ENCODE assay signal across 5 fruit fly cellular contexts in the genomic region with DNA sequence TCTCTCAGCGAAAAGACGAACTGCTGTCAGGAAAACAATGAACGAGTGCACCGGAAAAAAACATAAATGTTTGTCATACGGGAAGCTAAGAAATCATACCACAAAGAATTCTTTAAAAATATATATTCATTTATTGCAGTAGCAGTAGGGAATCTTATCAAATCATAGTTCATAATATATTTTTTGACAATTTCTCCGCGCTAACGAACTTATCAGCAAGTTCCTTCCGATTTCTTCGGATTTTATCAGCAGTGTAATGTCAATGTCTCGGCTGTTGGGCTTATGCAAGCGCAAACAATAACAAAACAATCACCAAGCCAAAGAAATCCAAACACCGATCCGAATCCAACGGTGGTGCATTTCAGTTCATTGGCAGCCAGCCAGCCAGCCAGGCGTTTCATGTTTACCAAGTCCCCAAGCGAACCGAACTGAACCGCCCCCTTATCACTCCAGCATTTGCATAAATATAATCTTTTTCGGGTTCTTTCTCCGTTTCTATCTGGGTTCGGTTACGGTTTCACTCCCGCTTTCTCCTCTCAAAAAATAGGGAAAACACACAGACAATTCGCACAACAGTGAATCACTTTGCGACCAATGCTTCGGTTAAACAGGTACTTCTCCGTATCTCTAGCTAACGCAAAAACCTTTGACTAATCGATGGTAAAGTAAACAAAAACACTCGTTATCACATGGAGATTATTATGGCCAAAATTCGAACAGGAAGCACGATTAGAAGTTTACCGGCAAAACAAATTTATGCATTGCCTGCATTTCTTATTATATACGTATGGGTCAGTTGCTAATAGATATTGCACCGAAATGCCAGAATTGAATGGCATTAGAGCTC.
TF ChIP-seq lines count a peak whose summit lies in the region.

No protein-coding gene starts in this region.

- no peak for TF ChIP-seq CTCF in whole organism, embryonic (GFP tag; optimal IDR thresholded peaks at IDR 0.05; lab: Kevin White, UChicago)

TF ChIP-seq in whole organism, adult, 20 proteins besides CTCF, POLR2A, EP300 and RAD21:
- TF ChIP-seq ovo (GFP tag; optimal IDR thresholded peaks at IDR 0.05; lab: Kevin White, UChicago) (no peak), cic (GFP tag; optimal IDR thresholded peaks at IDR 0.05; lab: Kevin White, UChicago) (peak; percentile 41)

TF ChIP-seq in whole organism, embryonic, 481 proteins besides CTCF, POLR2A, EP300 and RAD21 (continues in another document):
- no peak for TF ChIP-seq D (optimal IDR thresholded peaks at IDR 0.05; lab: Kevin White, UChicago)
- peak; percentile 62 for TF ChIP-seq D (GFP tag; optimal IDR thresholded peaks at IDR 0.05; lab: Kevin White, UChicago)
- TF ChIP-seq CG10979 (tag; optimal IDR thresholded peaks at IDR 0.05; lab: Kevin White, UChicago) = peak; percentile 66
- TF ChIP-seq fd96Cb (tag; optimal IDR thresholded peaks at IDR 0.05; lab: Kevin White, UChicago) = peak; percentile 39
- peak; percentile 55 for TF ChIP-seq CG33557 (GFP tag; optimal IDR thresholded peaks at IDR 0.05; lab: Kevin White, UChicago)
- no peak for TF ChIP-seq hkb (optimal IDR thresholded peaks at IDR 0.05; lab: Kevin White, UChicago)
- TF ChIP-seq hkb (GFP tag; IDR thresholded peaks at IDR 0.05; lab: Robert Waterston, UW) = peak; percentile 50; the same call in 1 of the 2 replicates
- TF ChIP-seq CG12744 (GFP tag; optimal IDR thresholded peaks at IDR 0.05; lab: Kevin White, UChicago) = no peak
- TF ChIP-seq Oaz (GFP tag; IDR thresholded peaks at IDR 0.05; lab: Robert Waterston, UW) = no peak
- TF ChIP-seq HLH54F (GFP tag; optimal IDR thresholded peaks at IDR 0.05; lab: Kevin White, UChicago) = no peak
- TF ChIP-seq CG31441 (GFP tag; IDR thresholded peaks at IDR 0.05; lab: Robert Waterston, UW) = no peak
- no peak for TF ChIP-seq schlank (tag; optimal IDR thresholded peaks at IDR 0.05; lab: Kevin White, UChicago)
- TF ChIP-seq tin (GFP tag; optimal IDR thresholded peaks at IDR 0.05; lab: Kevin White, UChicago) = peak; percentile 15
- TF ChIP-seq CG32532 (GFP tag; IDR thresholded peaks at IDR 0.05; lab: Robert Waterston, UW) = no peak
- no peak for TF ChIP-seq Abd-B (GFP tag; optimal IDR thresholded peaks at IDR 0.05; lab: Kevin White, UChicago)
- TF ChIP-seq CG1024 (GFP tag; IDR thresholded peaks at IDR 0.05; lab: Robert Waterston, UW) = no peak
- TF ChIP-seq CG13123 (GFP tag; optimal IDR thresholded peaks at IDR 0.05; lab: Kevin White, UChicago) = no peak
- TF ChIP-seq Pdp1 (GFP tag; optimal IDR thresholded peaks at IDR 0.05; lab: Kevin White, UChicago) = peak in 1 of 2 experiments; percentile 87
- TF ChIP-seq Xrp1 (GFP tag; IDR thresholded peaks at IDR 0.05; lab: Robert Waterston, UW) = peak; percentile 60; the same call in 1 of the 2 replicates
- TF ChIP-seq NC2β (GFP tag; optimal IDR thresholded peaks at IDR 0.05; lab: Kevin White, UChicago) = peak; percentile 45

TF ChIP-seq in whole organism, prepupa, 60 proteins besides CTCF, POLR2A, EP300 and RAD21 (continues in another document):
- TF ChIP-seq salr (GFP tag; optimal IDR thresholded peaks at IDR 0.05; lab: Kevin White, UChicago) = no peak
- TF ChIP-seq CG6854 (GFP tag; optimal IDR thresholded peaks at IDR 0.05; lab: Kevin White, UChicago) = no peak
- TF ChIP-seq CG10631 (GFP tag; optimal IDR thresholded peaks at IDR 0.05; lab: Kevin White, UChicago) = no peak
- peak; percentile 21 for TF ChIP-seq CG34406 (GFP tag; optimal IDR thresholded peaks at IDR 0.05; lab: Kevin White, UChicago)
- TF ChIP-seq dsx (GFP tag; optimal IDR thresholded peaks at IDR 0.05; lab: Kevin White, UChicago; ENCODE audit: poor library complexity, severe bottlenecking) = no peak
- TF ChIP-seq CG32006 (GFP tag; optimal IDR thresholded peaks at IDR 0.05; lab: Kevin White, UChicago) = no peak
- no peak for TF ChIP-seq Smox (GFP tag; optimal IDR thresholded peaks at IDR 0.05; lab: Kevin White, UChicago)
- peak; percentile 42 for TF ChIP-seq CG6792 (GFP tag; optimal IDR thresholded peaks at IDR 0.05; lab: Kevin White, UChicago)
- no peak for TF ChIP-seq CG3032 (tag; optimal IDR thresholded peaks at IDR 0.05; lab: Kevin White, UChicago)
- TF ChIP-seq Hr4 (GFP tag; optimal IDR thresholded peaks at IDR 0.05; lab: Kevin White, UChicago) = no peak
- no peak for TF ChIP-seq CG1621 (tag; optimal IDR thresholded peaks at IDR 0.05; lab: Kevin White, UChicago)
- TF ChIP-seq CG6808 (GFP tag; optimal IDR thresholded peaks at IDR 0.05; lab: Kevin White, UChicago) = no peak
- peak; percentile 56; the same call in 2 of the 3 replicates for TF ChIP-seq CG8119 (GFP tag; IDR thresholded peaks at IDR 0.05; lab: Robert Waterston, UW)
- no peak for TF ChIP-seq Eip93F (GFP tag; optimal IDR thresholded peaks at IDR 0.05; lab: Kevin White, UChicago)
- TF ChIP-seq Eip75B (GFP tag; optimal IDR thresholded peaks at IDR 0.05; lab: Kevin White, UChicago) = no peak
- TF ChIP-seq dac (GFP tag; optimal IDR thresholded peaks at IDR 0.05; lab: Kevin White, UChicago) = peak; percentile 32
- peak; percentile 73 for TF ChIP-seq Eip78C (GFP tag; lab: Kevin White, UChicago)
- no peak for TF ChIP-seq eg (GFP tag; IDR thresholded peaks at IDR 0.05; lab: Robert Waterston, UW)
- no peak for TF ChIP-seq CG11902 (GFP tag; optimal IDR thresholded peaks at IDR 0.05; lab: Kevin White, UChicago)
- peak; percentile 75 for TF ChIP-seq esn (GFP tag; optimal IDR thresholded peaks at IDR 0.05; lab: Kevin White, UChicago)
- TF ChIP-seq spab (GFP tag; optimal IDR thresholded peaks at IDR 0.05; lab: Kevin White, UChicago) = no peak

TF ChIP-seq in whole organism, pupa, 21 proteins besides CTCF, POLR2A, EP300 and RAD21:
- TF ChIP-seq Pif1B (GFP tag; optimal IDR thresholded peaks at IDR 0.05; lab: Kevin White, UChicago) (no peak), EcR (GFP tag; optimal IDR thresholded peaks at IDR 0.05; lab: Kevin White, UChicago) (peak; percentile 27), CG9948 (tag; optimal IDR thresholded peaks at IDR 0.05; lab: Kevin White, UChicago) (peak; percentile 26), Ets98B (GFP tag; IDR thresholded peaks at IDR 0.05; lab: Robert Waterston, UW) (0 out of 2 replicates have a peak, but pooled peaks have one; percentile 8), CG15710 (tag; optimal IDR thresholded peaks at IDR 0.05; lab: Kevin White, UChicago) (peak; percentile 23), CG32121 (GFP tag; IDR thresholded peaks at IDR 0.05; lab: Robert Waterston, UW) (no peak)

TF ChIP-seq in whole organism, wandering third instar larva, 38 proteins besides CTCF, POLR2A, EP300 and RAD21:
- TF ChIP-seq h (GFP tag; optimal IDR thresholded peaks at IDR 0.05; lab: Kevin White, UChicago) = peak; percentile 24
- no peak for TF ChIP-seq Rel (GFP tag; optimal IDR thresholded peaks at IDR 0.05; lab: Kevin White, UChicago)
- TF ChIP-seq Rel (tag; optimal IDR thresholded peaks at IDR 0.05; lab: Kevin White, UChicago) = peak; percentile 99
- peak; percentile 28 for TF ChIP-seq br (GFP tag; optimal IDR thresholded peaks at IDR 0.05; lab: Kevin White, UChicago)
- no peak for TF ChIP-seq dsf (GFP tag; optimal IDR thresholded peaks at IDR 0.05; lab: Kevin White, UChicago; ENCODE audit: borderline replicate concordance)
- TF ChIP-seq dl (GFP tag; optimal IDR thresholded peaks at IDR 0.05; lab: Kevin White, UChicago; ENCODE audit: insufficient read depth in 1 of 2, partially characterized antibody in 2 of 2) = no peak
- peak; percentile 26 for TF ChIP-seq OdsH (GFP tag; optimal IDR thresholded peaks at IDR 0.05; lab: Kevin White, UChicago)
- TF ChIP-seq sage (GFP tag; optimal IDR thresholded peaks at IDR 0.05; lab: Kevin White, UChicago) = no peak
- TF ChIP-seq Sp1 (GFP tag; optimal IDR thresholded peaks at IDR 0.05; lab: Kevin White, UChicago) = peak; percentile 5
- no peak for TF ChIP-seq brk (GFP tag; optimal IDR thresholded peaks at IDR 0.05; lab: Kevin White, UChicago)
- no peak for TF ChIP-seq pan (optimal IDR thresholded peaks at IDR 0.05; lab: Kevin White, UChicago)
- peak in 1 of 2 experiments; percentile 18 for TF ChIP-seq foxo (GFP tag; optimal IDR thresholded peaks at IDR 0.05; lab: Kevin White, UChicago)
- TF ChIP-seq CrebA (GFP tag; optimal IDR thresholded peaks at IDR 0.05; lab: Kevin White, UChicago; ENCODE audit: borderline replicate concordance) = no peak
- TF ChIP-seq psq (GFP tag; optimal IDR thresholded peaks at IDR 0.05; lab: Kevin White, UChicago) = peak; percentile 18
- peak; percentile 17 for TF ChIP-seq Hnf4 (GFP tag; optimal IDR thresholded peaks at IDR 0.05; lab: Kevin White, UChicago)
- TF ChIP-seq Myc (optimal IDR thresholded peaks at IDR 0.05; lab: Kevin White, UChicago) = no peak
- TF ChIP-seq Jra (GFP tag; optimal IDR thresholded peaks at IDR 0.05; lab: Kevin White, UChicago) = no peak
- TF ChIP-seq rgr (GFP tag; optimal IDR thresholded peaks at IDR 0.05; lab: Kevin White, UChicago) = no peak
- TF ChIP-seq Dif (GFP tag; optimal IDR thresholded peaks at IDR 0.05; lab: Kevin White, UChicago; ENCODE audit: partially characterized antibody) = peak; percentile 17
- no peak for TF ChIP-seq Hr83 (GFP tag; optimal IDR thresholded peaks at IDR 0.05; lab: Kevin White, UChicago; ENCODE audit: poor library complexity, severe bottlenecking)
